Worm (Caenorhabditis elegans) whole organism, L4 larva: ENCODE data around the gene dlc-1.

Experiments used
- egl-27 ChIP-seq: sonication (generic microtip); optimal IDR thresholded peaks from 3 replicates; lab custom pipeline; 2017; ENCODE audit warnings: missing biosample characterization, missing genetic modification reagents, missing genetic modification characterization
- nhr-237 ChIP-seq: sonication (generic microtip); optimal IDR thresholded peaks from 2 replicates; lab custom pipeline; 2017; ENCODE audit warnings: missing biosample characterization, missing genetic modification characterization
- nhr-6 ChIP-seq: fragments of 150-350 bp; optimal IDR thresholded peaks from 2 replicates; lab custom pipeline; 2014; ENCODE audit warnings: missing biosample characterization, missing genetic modification characterization
- ztf-11 ChIP-seq: fragments of 150-350 bp; optimal IDR thresholded peaks from 2 replicates; lab custom pipeline; 2014; ENCODE audit warnings: missing biosample characterization, missing genetic modification characterization

ce11 chrIII:6498176-6498575 is 34.6 kb upstream of the dlc-1 start, which contains the start of gene sdz-15:
- TF ChIP-seq ztf-11 (tag; lab: Kevin White, UChicago), result no peak
- no peak for TF ChIP-seq egl-27
- TF ChIP-seq nhr-237 (tag; lab: Kevin White, UChicago), result no peak
- TF ChIP-seq nhr-6 (tag; lab: Kevin White, UChicago), result no peak
